Worm (Caenorhabditis elegans) whole organism, L4 larva: ENCODE results near the gene C25G4.2.

ENCODE experiments used
- mdl-1 ChIP-seq, 2 experiments: fragments of 150-350 bp in 1 of 2; sonication (generic microtip) in 1 of 2; optimal IDR thresholded peaks; 2 replicates each; lab custom pipeline; 2014 to 2017; ENCODE audit warnings: missing biosample characterization in 2 of 2, missing genetic modification characterization in 2 of 2
- nhr-11 ChIP-seq: fragments of 150-350 bp; optimal IDR thresholded peaks from 2 replicates; lab custom pipeline; 2014; ENCODE audit warnings: missing biosample characterization, missing genetic modification characterization
- ztf-11 ChIP-seq: fragments of 150-350 bp; optimal IDR thresholded peaks from 2 replicates; lab custom pipeline; 2014; ENCODE audit warnings: missing biosample characterization, missing genetic modification characterization

- TF ChIP-seq mdl-1 (tag; optimal IDR thresholded peaks at IDR 0.05; lab: Kevin White, UChicago) (no peak), ztf-11 (no peak), nhr-11 (tag; lab: Kevin White, UChicago) (no peak)
These were observed at the start of gene C25G4.2 for ce11 chrIV:12443936-12444335.
